Worm (Caenorhabditis elegans): ENCODE measurements around the gene mig-18.
A peak's percentile ranks its signal among the peaks of the same experiment; 100 is the strongest.

Gene mig-18

DNA sequence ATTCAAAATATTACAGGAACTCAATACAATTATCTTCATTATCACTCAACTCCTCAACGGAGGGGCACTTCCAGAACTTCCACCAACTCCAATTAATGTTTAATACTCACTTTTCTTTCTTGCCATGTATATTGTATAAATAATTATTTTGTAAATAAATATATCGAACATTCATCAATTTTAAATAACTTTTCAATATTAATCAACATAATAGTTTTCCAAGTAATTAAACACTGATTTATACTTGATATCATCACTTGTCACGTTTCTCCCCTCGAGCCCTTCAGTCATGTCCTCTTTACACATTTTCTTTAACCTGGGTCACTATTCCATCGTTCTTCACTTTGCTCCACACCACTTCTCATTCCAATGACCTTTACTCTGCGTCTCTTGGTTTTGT lies at the start of gene mig-18:
mig-18 (plus strand) TSS at position 301 of the 400 bp plus-strand sequence.
- TF ChIP-seq lin-39 (tag; optimal IDR thresholded peaks at IDR 0.05) (no peak), nhr-77 (tag; optimal IDR thresholded peaks at IDR 0.05) (no peak), jun-1 (tag; optimal IDR thresholded peaks at IDR 0.05) (no peak), pha-4 (tag; optimal IDR thresholded peaks at IDR 0.05) (no peak), nhr-11 (tag; optimal IDR thresholded peaks at IDR 0.05) (no peak), unc-62 (GFP tag; optimal IDR thresholded peaks at IDR 0.05) (no peak), R02D3.7 (tag; optimal IDR thresholded peaks at IDR 0.05) (no peak), nhr-237 (tag; optimal IDR thresholded peaks at IDR 0.05) (no peak), mml-1 (tag; optimal IDR thresholded peaks at IDR 0.05) (no peak)

DNA sequence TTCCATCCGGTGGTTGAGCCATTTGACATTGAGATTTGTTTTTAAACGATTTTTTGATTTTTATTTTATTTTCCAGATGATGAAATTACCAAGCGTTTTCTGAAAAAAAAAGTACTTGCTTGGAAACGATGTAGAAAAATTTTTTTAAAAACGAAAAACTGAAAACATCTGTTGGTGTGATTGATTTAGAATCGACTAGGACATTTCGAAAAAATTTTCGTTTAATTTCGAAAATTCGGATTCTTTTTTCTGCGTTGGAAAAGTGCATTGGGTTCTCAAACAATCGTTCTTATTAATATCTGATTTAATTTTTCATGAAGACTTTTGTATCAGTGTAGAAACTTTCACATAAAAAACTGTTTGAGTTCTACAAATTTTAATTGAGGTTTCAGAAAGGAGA lies 43.8 kb upstream of the mig-18 start, which contains the start of gene F53A2.9:
F53A2.9 (minus strand) TSS at position 101 of the 400 bp plus-strand sequence.
- TF ChIP-seq lsy-12 (tag; optimal IDR thresholded peaks at IDR 0.05) (no peak), elt-1 (tag; optimal IDR thresholded peaks at IDR 0.05) (no peak), jun-1 (tag; optimal IDR thresholded peaks at IDR 0.05) (no peak), nhr-76 (tag; optimal IDR thresholded peaks at IDR 0.05) (no peak), elt-3 (tag; optimal IDR thresholded peaks at IDR 0.05) (no peak), lin-15B (tag; optimal IDR thresholded peaks at IDR 0.05) (no peak), snpc-4 (tag; optimal IDR thresholded peaks at IDR 0.05) (no peak), pqm-1 (tag; optimal IDR thresholded peaks at IDR 0.05) (no peak), nhr-237 (tag; optimal IDR thresholded peaks at IDR 0.05) (no peak), lin-39 (tag; optimal IDR thresholded peaks at IDR 0.05) (no peak), hmg-11 (tag; optimal IDR thresholded peaks at IDR 0.05) (no peak), nhr-25 (tag; optimal IDR thresholded peaks at IDR 0.05) (no peak), egl-27 (tag; optimal IDR thresholded peaks at IDR 0.05) (no peak), mdl-1 (tag; optimal IDR thresholded peaks at IDR 0.05) (no peak), mml-1 (tag; optimal IDR thresholded peaks at IDR 0.05) (no peak), sea-2 (GFP tag; optimal IDR thresholded peaks at IDR 0.05) (no peak), aly-2 (tag; optimal IDR thresholded peaks at IDR 0.05) (no peak), skn-1 (tag; optimal IDR thresholded peaks at IDR 0.05) (no peak)

DNA sequence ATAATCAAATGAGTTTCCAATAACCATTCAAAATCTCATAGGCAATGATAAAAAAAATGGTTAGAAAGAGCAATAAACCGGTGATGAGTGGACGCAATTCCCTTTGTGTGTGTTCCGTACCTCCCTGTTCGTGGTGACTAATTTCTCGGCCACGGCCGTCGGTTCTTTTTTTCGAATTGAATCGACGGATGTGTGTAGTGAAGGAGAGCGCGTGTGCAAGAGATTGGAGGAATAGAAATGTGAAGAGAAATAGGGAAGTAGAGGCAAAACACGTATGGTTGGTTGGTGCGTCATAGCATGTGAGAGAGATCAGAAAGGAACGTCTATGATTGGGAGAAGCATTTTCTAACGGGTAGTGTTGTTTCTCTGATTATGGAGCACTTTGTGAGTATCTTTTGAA lies 43.2 kb upstream of the mig-18 start:
- TF ChIP-seq zag-1 (tag; optimal IDR thresholded peaks at IDR 0.05) = no peak
- TF ChIP-seq elt-3 (tag; optimal IDR thresholded peaks at IDR 0.05) = no peak
- TF ChIP-seq pqm-1 (tag; optimal IDR thresholded peaks at IDR 0.05) = peak; percentile 9
- TF ChIP-seq jun-1 (tag; optimal IDR thresholded peaks at IDR 0.05) = peak; percentile 32
- no peak for TF ChIP-seq egl-27 (tag; optimal IDR thresholded peaks at IDR 0.05)
- no peak for TF ChIP-seq lsy-12 (tag; optimal IDR thresholded peaks at IDR 0.05)
- no peak for TF ChIP-seq elt-1 (tag; optimal IDR thresholded peaks at IDR 0.05)
- TF ChIP-seq elt-2 (tag; optimal IDR thresholded peaks at IDR 0.05) = no peak
- no peak for TF ChIP-seq nhr-11 (tag; optimal IDR thresholded peaks at IDR 0.05)
- peak; percentile 86 for TF ChIP-seq nfya-1 (tag; optimal IDR thresholded peaks at IDR 0.05; ENCODE audit: insufficient read depth)
- peak; percentile 26 for TF ChIP-seq nhr-25 (tag; optimal IDR thresholded peaks at IDR 0.05)
- TF ChIP-seq ztf-4 (tag; optimal IDR thresholded peaks at IDR 0.05) = no peak
- peak; percentile 81 for TF ChIP-seq hmg-11 (tag; optimal IDR thresholded peaks at IDR 0.05)
- peak; percentile 70 for TF ChIP-seq lin-15B (tag; optimal IDR thresholded peaks at IDR 0.05)
- TF ChIP-seq eor-1 (tag; optimal IDR thresholded peaks at IDR 0.05) = no peak
- TF ChIP-seq fkh-2 (tag; optimal IDR thresholded peaks at IDR 0.05) = no peak
- TF ChIP-seq lin-39 (tag; optimal IDR thresholded peaks at IDR 0.05) = peak; percentile 55
- TF ChIP-seq snpc-4 (tag; optimal IDR thresholded peaks at IDR 0.05) = no peak
- TF ChIP-seq aly-2 (tag; optimal IDR thresholded peaks at IDR 0.05) = no peak
- peak; percentile 76 for TF ChIP-seq pha-4 (tag; optimal IDR thresholded peaks at IDR 0.05)
- no peak for TF ChIP-seq egl-5 (tag; optimal IDR thresholded peaks at IDR 0.05)
- TF ChIP-seq daf-12 (tag; optimal IDR thresholded peaks at IDR 0.05) = no peak
- TF ChIP-seq R02D3.7 (tag; optimal IDR thresholded peaks at IDR 0.05) = no peak
- no peak for TF ChIP-seq unc-39 (tag; optimal IDR thresholded peaks at IDR 0.05)
- TF ChIP-seq nhr-12 (tag; optimal IDR thresholded peaks at IDR 0.05) = no peak
- no peak for TF ChIP-seq fkh-10 (GFP tag; optimal IDR thresholded peaks at IDR 0.05)
- no peak for TF ChIP-seq nhr-77 (tag; optimal IDR thresholded peaks at IDR 0.05)

DNA sequence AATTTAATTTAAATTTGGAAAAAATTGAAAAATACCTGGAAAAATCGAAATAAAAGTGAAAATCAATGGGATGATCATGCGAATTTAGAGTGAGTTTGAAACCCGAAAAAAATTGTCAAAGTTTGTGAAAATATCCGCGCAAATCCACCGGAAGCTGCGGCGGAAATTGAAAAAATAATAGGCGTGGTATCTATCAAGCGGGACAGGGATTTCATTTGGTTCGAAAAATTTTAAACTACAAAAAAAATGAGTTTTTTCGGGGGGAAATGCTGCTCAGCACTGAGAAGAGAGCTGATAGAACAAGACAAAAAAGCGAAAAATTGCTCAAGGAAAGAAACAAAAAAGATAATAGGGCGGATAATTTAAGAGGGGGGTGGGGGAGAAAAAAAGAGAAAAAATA lies 32.1 kb upstream of the mig-18 start, which contains the start of gene T03F6.9:
T03F6.9 (minus strand) TSS at position 101 of the 400 bp plus-strand sequence.
- TF ChIP-seq pha-4 (tag; optimal IDR thresholded peaks at IDR 0.05) (no peak), egl-5 (tag; optimal IDR thresholded peaks at IDR 0.05) (no peak), mdl-1 (tag; optimal IDR thresholded peaks at IDR 0.05) (no peak)
